Worm (Caenorhabditis elegans) whole organism, early embryonic: ENCODE measurements around the gene C16C10.9.

Source experiments
- ama-1 ChIP-seq: fragments of 150-350 bp; optimal IDR thresholded peaks from 2 replicates; lab custom pipeline; 2014
- ceh-36 ChIP-seq: sonication (generic microtip); optimal IDR thresholded peaks from 2 replicates; lab custom pipeline; 2016; ENCODE audit warnings: missing genetic modification characterization, inconsistent platforms, missing compliant biosample characterization
- ets-7 ChIP-seq: sonication (generic microtip); optimal IDR thresholded peaks from 2 replicates; lab custom pipeline; 2016; ENCODE audit warnings: missing genotype, missing genetic modification characterization, missing compliant biosample characterization
- flt-1 ChIP-seq: fragments of 200-800 bp; sonication (Bioruptor generic); IDR thresholded peaks from 2 replicates; pipeline ENCODE4 v1.3.6; 2022; ENCODE audit warnings: missing genetic modification characterization, missing compliant biosample characterization
- hmg-4 ChIP-seq: fragments of 200-800 bp; sonication (Bioruptor generic); optimal IDR thresholded peaks from 2 replicates; lab custom pipeline; 2018; ENCODE audit warnings: mild to moderate bottlenecking, missing genetic modification characterization, missing compliant biosample characterization
- sea-1 ChIP-seq: fragments of 200-800 bp; sonication (Bioruptor generic); conservative IDR thresholded peaks from 2 replicates; pipeline ENCODE4 v1.3.6; 2022; ENCODE audit warnings: missing genetic modification characterization, missing compliant biosample characterization
- tbx-11 ChIP-seq: fragments of 200-800 bp; sonication (Bioruptor generic); IDR thresholded peaks from 2 replicates; pipeline ENCODE4 v1.3.6; 2022; ENCODE audit warnings: missing genetic modification characterization, missing compliant biosample characterization
- tbx-37 ChIP-seq: fragments of 200-800 bp; sonication (Bioruptor generic); conservative IDR thresholded peaks from 2 replicates; pipeline ENCODE4 v1.3.6; 2022; ENCODE audit warnings: missing genetic modification reagents, missing genetic modification characterization, missing compliant biosample characterization

- TF ChIP-seq tbx-37 (GFP tag; lab: Robert Waterston, UW) = no peak
- no peak for TF ChIP-seq ets-7 (tag; lab: Kevin White, UChicago)
- no peak for TF ChIP-seq ceh-36 (tag; lab: Kevin White, UChicago)
- no peak for TF ChIP-seq ama-1 (lab: Kevin White, UChicago)
- TF ChIP-seq sea-1 (GFP tag; lab: Robert Waterston, UW) = no peak
- TF ChIP-seq hmg-4 (GFP tag; lab: Kevin White, UChicago) = no peak
- TF ChIP-seq tbx-11 (GFP tag; lab: Robert Waterston, UW) = no peak
- no peak for TF ChIP-seq flt-1 (GFP tag; lab: Robert Waterston, UW)
Measured at ce11 chrIII:4196988-4197384, 39.8 kb upstream of the C16C10.9 start, which contains the start of gene asd-1.
